Fruit fly (Drosophila melanogaster): ENCODE results near the gene Cyp4ac1.

DNA sequence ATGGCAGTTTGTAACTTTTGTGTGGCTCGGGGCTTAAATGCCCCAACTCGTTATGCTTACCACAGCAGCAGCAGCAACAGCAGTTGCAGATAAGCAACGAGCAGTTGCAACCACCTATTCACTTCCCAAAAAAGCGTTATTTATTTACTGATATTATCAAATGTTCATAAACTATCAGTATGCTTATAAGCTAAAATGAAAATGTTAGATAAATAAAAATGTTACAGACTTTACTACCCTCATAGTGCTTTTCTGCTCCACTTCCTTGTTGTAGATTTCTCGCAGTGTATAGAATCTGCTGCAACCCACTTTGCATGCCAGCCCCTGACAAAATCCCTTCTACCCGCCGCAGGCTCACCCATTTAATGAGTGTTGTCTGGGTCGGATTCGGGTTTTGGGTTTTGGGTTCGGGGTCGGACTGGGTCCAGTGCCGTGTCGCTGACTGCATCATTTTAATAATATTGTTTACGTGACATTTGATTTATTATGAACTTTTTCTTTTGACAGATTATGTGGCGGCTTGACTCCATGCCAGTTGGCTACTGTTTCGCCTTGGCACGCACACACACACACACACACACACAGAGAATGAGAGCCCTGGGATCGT is 9.6 kb upstream of the Cyp4ac1 start:
- TF ChIP-seq insv (optimal IDR thresholded peaks at IDR 0.05) (no peak), h (optimal IDR thresholded peaks at IDR 0.05) (no peak), psq (optimal IDR thresholded peaks at IDR 0.05) (no peak), Sin3A (optimal IDR thresholded peaks at IDR 0.05) (no peak), Myc (optimal IDR thresholded peaks at IDR 0.05) (no peak)
